Fruit fly (Drosophila melanogaster) whole organism, prepupa: ENCODE measurements around the gene Rpt6.

Experiments used
- Blimp-1 ChIP-seq: fragments of 200-800 bp; sonication (Bioruptor generic); optimal IDR thresholded peaks from 3 replicates; lab custom pipeline; 2017; ENCODE audit warnings: missing biosample characterization, missing genetic modification characterization, mild to moderate bottlenecking, moderate library complexity, missing genetic modification reagents
- CG10631 ChIP-seq: fragments of 200-800 bp; sonication (Bioruptor generic); optimal IDR thresholded peaks from 2 replicates; lab custom pipeline; 2016; ENCODE audit warnings: missing biosample characterization, missing genetic modification characterization
- CG10669 ChIP-seq: fragments of 200-800 bp; sonication (Bioruptor generic); optimal IDR thresholded peaks from 3 replicates; lab custom pipeline; 2018; ENCODE audit warnings: missing biosample characterization, mild to moderate bottlenecking, missing genetic modification characterization, moderate library complexity
- CG11294 ChIP-seq: fragments of 200-800 bp; sonication (Bioruptor generic); IDR thresholded peaks from 2 replicates; pipeline ENCODE4 v1.3.6; 2022; ENCODE audit warnings: missing biosample characterization, missing genetic modification characterization
- CG15336 ChIP-seq: fragments of 200-800 bp; sonication (Bioruptor generic); IDR thresholded peaks from 2 replicates; pipeline ENCODE4 v1.3.6; 2022; ENCODE audit warnings: missing biosample characterization, missing genetic modification characterization
- CG1621 ChIP-seq: fragments of 200-800 bp; sonication (Bioruptor generic); optimal IDR thresholded peaks from 3 replicates; lab custom pipeline; 2018; ENCODE audit warnings: missing biosample characterization, mild to moderate bottlenecking, missing genetic modification characterization
- CG16779 ChIP-seq: fragments of 200-800 bp; sonication (Bioruptor generic); optimal IDR thresholded peaks from 3 replicates; lab custom pipeline; 2017; ENCODE audit warnings: missing biosample characterization, mild to moderate bottlenecking, missing genetic modification characterization
- CG31627 ChIP-seq: fragments of 200-800 bp; sonication (Bioruptor generic); optimal IDR thresholded peaks from 3 replicates; lab custom pipeline; 2016; ENCODE audit warnings: missing biosample characterization, missing genetic modification characterization
- CG34406 ChIP-seq: fragments of 200-800 bp; sonication (Bioruptor generic); optimal IDR thresholded peaks from 3 replicates; lab custom pipeline; 2016; ENCODE audit warnings: missing biosample characterization, missing genetic modification characterization
- CG3919 ChIP-seq: fragments of 200-800 bp; sonication (Bioruptor generic); optimal IDR thresholded peaks from 3 replicates; lab custom pipeline; 2016; ENCODE audit warnings: missing biosample characterization, missing genetic modification characterization
- CG4318 ChIP-seq: fragments of 200-800 bp; sonication (Bioruptor generic); optimal IDR thresholded peaks from 3 replicates; lab custom pipeline; 2017; ENCODE audit warnings: missing biosample characterization, mild to moderate bottlenecking, missing genetic modification characterization
- CG6163 ChIP-seq: fragments of 200-800 bp; sonication (Bioruptor generic); IDR thresholded peaks from 3 replicates; pipeline ENCODE4 v1.3.6; 2022; ENCODE audit warnings: missing biosample characterization, missing genetic modification characterization
- CG6276 ChIP-seq: fragments of 200-800 bp; sonication (Bioruptor generic); optimal IDR thresholded peaks from 2 replicates; lab custom pipeline; 2017; ENCODE audit warnings: missing biosample characterization, mild to moderate bottlenecking, missing genetic modification characterization
- CG6792 ChIP-seq: fragments of 200-800 bp; sonication (Bioruptor generic); optimal IDR thresholded peaks from 3 replicates; lab custom pipeline; 2016; ENCODE audit warnings: missing biosample characterization, missing genetic modification characterization
- CG6808 ChIP-seq: fragments of 200-800 bp; sonication (Bioruptor generic); optimal IDR thresholded peaks from 3 replicates; lab custom pipeline; 2017; ENCODE audit warnings: missing biosample characterization, missing genetic modification characterization, mild to moderate bottlenecking, moderate library complexity, missing genetic modification reagents
- CG6854 ChIP-seq: fragments of 200-800 bp; sonication (Bioruptor generic); optimal IDR thresholded peaks from 2 replicates; lab custom pipeline; 2017; ENCODE audit warnings: missing biosample characterization, mild to moderate bottlenecking, missing genetic modification characterization
- CG7368 ChIP-seq: fragments of 200-800 bp; sonication (Bioruptor generic); optimal IDR thresholded peaks from 3 replicates; lab custom pipeline; 2016; ENCODE audit warnings: missing biosample characterization, missing genetic modification characterization
- CG8119 ChIP-seq: fragments of 200-800 bp; sonication (Bioruptor generic); IDR thresholded peaks from 3 replicates; pipeline ENCODE4 v1.3.6; 2022; ENCODE audit warnings: missing biosample characterization, missing genetic modification characterization
- CG8632 ChIP-seq: fragments of 200-800 bp; sonication (Bioruptor generic); optimal IDR thresholded peaks from 3 replicates; lab custom pipeline; 2016; ENCODE audit warnings: missing biosample characterization, missing genetic modification characterization
- CG9139 ChIP-seq: fragments of 200-800 bp; sonication (Bioruptor generic); optimal IDR thresholded peaks from 3 replicates; lab custom pipeline; 2017; ENCODE audit warnings: missing biosample characterization, mild to moderate bottlenecking, missing genetic modification characterization
- Eip78C ChIP-seq: fragments of 200-800 bp; sonication (Bioruptor generic); peaks from one replicate; lab custom pipeline; 2016; ENCODE audit warnings: missing biosample characterization, missing genetic modification characterization
- Ets96B ChIP-seq: fragments of 200-800 bp; optimal IDR thresholded peaks from 2 replicates; lab custom pipeline; 2019; ENCODE audit warnings: missing biosample characterization, mild to moderate bottlenecking, missing genetic modification characterization, moderate library complexity
- Gug ChIP-seq: fragments of 200-800 bp; sonication (Bioruptor generic); IDR thresholded peaks from 2 replicates; pipeline ENCODE4 v1.3.6; 2022; ENCODE audit warnings: missing biosample characterization, missing genetic modification characterization
- Hr38 ChIP-seq: sonication (Bioruptor generic); optimal IDR thresholded peaks from 2 replicates; lab custom pipeline; 2016; ENCODE audit warnings: missing biosample characterization, missing genetic modification characterization
- Hr39 ChIP-seq: fragments of 200-800 bp; sonication (Bioruptor generic); optimal IDR thresholded peaks from 2 replicates; lab custom pipeline; 2016; ENCODE audit warnings: missing biosample characterization, missing genetic modification characterization
- Met ChIP-seq: fragments of 200-800 bp; sonication (Bioruptor generic); optimal IDR thresholded peaks from 3 replicates; lab custom pipeline; 2016; ENCODE audit warnings: missing biosample characterization, missing genetic modification characterization
- OdsH ChIP-seq: fragments of 200-800 bp; sonication (Bioruptor generic); optimal IDR thresholded peaks from 3 replicates; lab custom pipeline; 2016; ENCODE audit warnings: missing biosample characterization, missing genetic modification characterization
- Smox ChIP-seq: fragments of 200-800 bp; sonication (Bioruptor generic); optimal IDR thresholded peaks from 3 replicates; lab custom pipeline; 2016; ENCODE audit warnings: missing biosample characterization, missing genetic modification characterization
- Sox14 ChIP-seq: fragments of 200-800 bp; sonication (Bioruptor generic); optimal IDR thresholded peaks from 3 replicates; lab custom pipeline; 2016; ENCODE audit warnings: missing biosample characterization, missing genetic modification characterization
- Sox15 ChIP-seq: fragments of 200-800 bp; sonication (Bioruptor generic); optimal IDR thresholded peaks from 3 replicates; lab custom pipeline; 2016; ENCODE audit warnings: missing biosample characterization, missing genetic modification characterization
- acj6 ChIP-seq: fragments of 200-800 bp; sonication (Bioruptor generic); optimal IDR thresholded peaks from 3 replicates; lab custom pipeline; 2016; ENCODE audit warnings: missing biosample characterization, missing genetic modification characterization
- cyc ChIP-seq: fragments of 200-800 bp; sonication (Bioruptor generic); optimal IDR thresholded peaks from 3 replicates; lab custom pipeline; 2016; ENCODE audit warnings: missing biosample characterization, missing genetic modification characterization
- dsx ChIP-seq: fragments of 200-800 bp; optimal IDR thresholded peaks from 3 replicates; lab custom pipeline; 2019; ENCODE audit warnings: missing biosample characterization, mild to moderate bottlenecking, missing genetic modification characterization, moderate library complexity; ENCODE audit not compliant: poor library complexity, severe bottlenecking
- esn ChIP-seq: fragments of 200-800 bp; sonication (Bioruptor generic); optimal IDR thresholded peaks from 2 replicates; lab custom pipeline; 2016; ENCODE audit warnings: missing biosample characterization, mild to moderate bottlenecking, missing genetic modification characterization, moderate library complexity
- fkh ChIP-seq: fragments of 200-800 bp; sonication (Bioruptor generic); optimal IDR thresholded peaks from 3 replicates; lab custom pipeline; 2017; ENCODE audit warnings: missing biosample characterization, mild to moderate bottlenecking, missing genetic modification characterization, moderate library complexity
- lz ChIP-seq: fragments of 200-800 bp; sonication (Bioruptor generic); optimal IDR thresholded peaks from 3 replicates; lab custom pipeline; 2016; ENCODE audit warnings: missing biosample characterization, missing genetic modification characterization
- pdm3 ChIP-seq: fragments of 200-800 bp; sonication (Bioruptor generic); optimal IDR thresholded peaks from 3 replicates; lab custom pipeline; 2016; ENCODE audit warnings: missing biosample characterization, missing genetic modification characterization
- ss ChIP-seq, 2 experiments: fragments of 200-800 bp; sonication (Bioruptor generic); optimal IDR thresholded peaks; 2 replicates in 1 of 2; 3 replicates in 1 of 2; lab custom pipeline; 2017 to 2018; ENCODE audit warnings: mild to moderate bottlenecking in 2 of 2, missing biosample characterization in 2 of 2, missing genetic modification characterization in 2 of 2, moderate library complexity in 1 of 2
- svp ChIP-seq: fragments of 200-800 bp; sonication (Bioruptor generic); peaks from one replicate; lab custom pipeline; 2016; ENCODE audit warnings: missing biosample characterization, missing genetic modification characterization
- topi ChIP-seq: fragments of 200-800 bp; sonication (Bioruptor generic); optimal IDR thresholded peaks from 3 replicates; lab custom pipeline; 2016; ENCODE audit warnings: missing biosample characterization, missing genetic modification characterization
- vri ChIP-seq: fragments of 200-800 bp; sonication (Bioruptor generic); optimal IDR thresholded peaks from 3 replicates; lab custom pipeline; 2016; ENCODE audit warnings: missing biosample characterization, mild to moderate bottlenecking, missing genetic modification characterization

Gene Rpt6

DNA sequence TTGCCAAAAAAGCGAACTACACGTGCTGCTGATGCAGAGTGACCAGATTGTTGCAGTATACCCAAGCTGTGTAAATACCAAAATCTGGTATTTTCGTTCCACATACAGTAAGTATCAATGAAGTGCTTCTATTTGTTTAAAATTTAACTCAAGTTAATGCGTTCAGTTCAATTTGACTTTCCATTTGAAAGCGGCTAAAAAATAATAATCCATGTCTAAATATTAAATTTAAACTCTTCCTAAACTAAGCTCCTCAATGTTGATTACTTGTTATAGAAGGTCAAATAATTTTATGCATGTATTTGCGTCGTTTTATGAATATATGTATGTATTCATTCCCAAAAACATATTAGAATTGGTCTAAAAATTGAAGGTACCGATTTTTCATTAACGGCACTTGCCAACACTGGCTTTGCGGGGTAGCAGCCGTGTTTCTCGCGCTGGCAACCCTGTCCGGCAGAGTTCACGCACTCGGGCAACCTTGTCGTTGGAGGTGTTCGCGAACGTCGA, 34.0 kb downstream of the Rpt6 start, which contains the start of the genes peng and sol (continued):
- no peak for TF ChIP-seq fkh (GFP tag; lab: Kevin White, UChicago)
- peak; percentile 28 for TF ChIP-seq CG1621 (tag; lab: Kevin White, UChicago)
- no peak for TF ChIP-seq Blimp-1 (GFP tag; lab: Kevin White, UChicago)
- peak; percentile 86 for TF ChIP-seq pdm3 (GFP tag; lab: Kevin White, UChicago)
- TF ChIP-seq CG34406, result peak; percentile 63
- TF ChIP-seq cyc (GFP tag; lab: Kevin White, UChicago), result peak; percentile 75
- TF ChIP-seq CG31627 (GFP tag; lab: Kevin White, UChicago), result peak; percentile 83
- peak; percentile 74 for TF ChIP-seq CG15336 (GFP tag; lab: Robert Waterston, UW)
- TF ChIP-seq CG11294, result peak; percentile 23; the same call in 1 of the 2 replicates
- peak; percentile 72 for TF ChIP-seq CG3919 (GFP tag; lab: Kevin White, UChicago)
- peak; percentile 53; the same call in 1 of the 2 replicates for TF ChIP-seq Gug (GFP tag; lab: Robert Waterston, UW)
- peak; percentile 67 for TF ChIP-seq dsx (GFP tag; lab: Kevin White, UChicago)
- no peak for TF ChIP-seq CG6163 (GFP tag; lab: Robert Waterston, UW)

DNA sequence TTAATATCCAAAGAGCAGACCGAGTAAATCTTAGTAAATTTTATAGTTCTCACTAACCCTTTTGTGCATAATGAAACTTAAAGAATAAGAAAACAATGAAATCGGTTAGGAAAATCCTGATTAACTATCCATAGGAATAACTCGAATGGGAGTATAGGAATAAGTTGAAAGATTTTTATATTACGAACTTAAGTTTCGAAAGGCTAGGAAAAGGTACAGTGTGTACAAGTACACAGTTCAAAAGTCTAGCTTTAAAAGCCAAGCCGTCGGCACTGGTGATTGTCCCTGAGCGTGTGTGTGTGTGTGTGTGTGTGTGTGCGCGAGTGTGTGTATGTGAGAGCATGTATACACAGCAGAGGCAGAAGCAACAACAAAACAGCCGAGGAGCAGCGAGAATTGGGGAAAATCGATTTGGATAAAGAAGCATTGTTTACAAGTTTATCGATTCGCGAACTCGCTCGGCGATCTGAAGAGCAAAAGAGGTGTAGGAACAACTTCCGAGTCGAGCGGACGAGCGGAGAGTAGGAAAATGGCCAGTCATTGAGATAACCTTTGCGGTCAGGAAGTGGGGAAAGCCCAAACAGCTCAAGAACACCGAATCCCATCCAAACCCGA, 35.5 kb downstream of the Rpt6 start:
- TF ChIP-seq lz (GFP tag; lab: Kevin White, UChicago), result peak; percentile 19
- peak; percentile 43 for TF ChIP-seq svp (GFP tag; lab: Kevin White, UChicago)
- no peak for TF ChIP-seq ss (GFP tag; optimal IDR thresholded peaks at IDR 0.05; lab: Kevin White, UChicago)
- no peak for TF ChIP-seq CG6163 (GFP tag; lab: Robert Waterston, UW)
- peak; percentile 58 for TF ChIP-seq Eip78C
- no peak for TF ChIP-seq CG1621 (tag; lab: Kevin White, UChicago)
- no peak for TF ChIP-seq CG7368
- no peak for TF ChIP-seq CG9139 (GFP tag; lab: Kevin White, UChicago)
- no peak for TF ChIP-seq fkh (GFP tag; lab: Kevin White, UChicago)
- no peak for TF ChIP-seq Hr39 (GFP tag; lab: Kevin White, UChicago)

DNA sequence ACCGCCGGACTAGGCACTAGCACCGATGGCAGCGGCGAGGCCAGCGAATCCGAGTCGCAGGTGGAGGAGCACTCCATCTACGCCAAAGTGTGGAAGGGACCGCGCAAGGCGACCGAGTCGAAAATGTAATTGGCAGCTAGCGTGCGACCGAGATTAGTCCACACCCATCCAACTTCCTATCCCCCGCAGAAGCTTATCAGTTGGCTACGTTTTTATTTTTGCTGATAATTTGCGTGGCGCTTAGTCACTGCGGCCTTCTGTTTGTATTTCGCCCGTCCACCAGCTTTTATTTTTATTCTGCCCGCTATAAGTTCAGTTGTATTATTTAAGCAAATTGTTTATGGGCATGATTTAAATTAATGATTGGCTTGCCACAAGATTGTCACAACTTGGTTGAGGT, 37.7 kb downstream of the Rpt6 start:
- TF ChIP-seq vri (GFP tag; lab: Kevin White, UChicago) (peak; percentile 31), CG6163 (GFP tag; lab: Robert Waterston, UW) (no peak)

DNA sequence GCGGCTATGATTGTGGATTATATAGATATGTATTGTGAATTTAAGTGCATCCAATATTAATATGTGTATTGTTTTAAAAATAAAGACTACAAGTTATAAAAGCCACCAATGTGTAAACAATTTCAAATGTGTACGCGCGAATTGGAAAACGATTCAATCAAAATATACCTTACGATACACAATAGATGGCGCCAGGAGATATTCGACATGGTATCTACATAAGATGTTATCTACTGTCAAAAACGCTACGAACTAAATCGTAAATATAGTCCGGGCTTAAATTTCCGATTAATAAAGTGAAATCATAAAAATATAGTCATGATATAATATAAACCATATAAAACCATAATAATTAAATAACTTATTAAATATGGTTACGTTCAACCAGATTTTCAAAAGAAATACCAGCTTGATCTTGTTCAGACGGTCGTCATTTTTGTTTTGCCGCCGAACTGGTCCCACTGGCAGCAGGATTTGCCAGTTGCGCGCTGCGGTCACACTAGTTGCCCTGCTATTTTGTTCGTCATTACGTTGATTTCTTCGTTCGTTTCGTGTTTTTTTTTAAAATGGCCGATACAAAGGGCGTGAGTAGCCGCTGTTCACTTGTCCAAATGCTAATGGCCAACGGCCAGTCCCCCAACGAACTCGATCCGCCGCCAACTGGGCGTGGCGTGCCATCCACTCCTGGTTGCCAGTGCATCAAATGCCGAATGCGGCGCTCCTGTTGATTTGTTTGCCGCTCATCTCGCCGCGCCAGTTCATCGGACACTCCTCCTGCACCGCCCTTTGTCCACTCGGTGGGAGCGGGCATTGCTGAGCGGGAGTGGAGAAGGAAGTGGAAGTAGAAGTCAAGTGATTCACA, 42.2 kb downstream of the Rpt6 start, which contains the start of gene Septin1:
Gene Septin1 (plus strand): TSS at position 477 of the 862 bp plus-strand sequence.
- TF ChIP-seq CG10669 (GFP tag; lab: Kevin White, UChicago) (no peak), CG6808 (GFP tag; lab: Kevin White, UChicago) (peak; percentile 4), topi (GFP tag; lab: Kevin White, UChicago) (no peak), Smox (GFP tag; lab: Kevin White, UChicago) (no peak), Ets96B (no peak), CG8632 (no peak), acj6 (no peak), CG9139 (GFP tag; lab: Kevin White, UChicago) (no peak), CG6792 (GFP tag; lab: Kevin White, UChicago) (no peak), CG8119 (GFP tag; lab: Robert Waterston, UW) (no peak), CG6276 (GFP tag; lab: Kevin White, UChicago) (no peak), cyc (GFP tag; lab: Kevin White, UChicago) (no peak), CG15336 (GFP tag; lab: Robert Waterston, UW) (0 out of 2 replicates have a peak, but pooled peaks have one; percentile 16), lz (GFP tag; lab: Kevin White, UChicago) (no peak), OdsH (GFP tag; lab: Kevin White, UChicago) (no peak), CG16779 (no peak), Sox15 (GFP tag; lab: Kevin White, UChicago) (no peak), esn (GFP tag; lab: Kevin White, UChicago) (no peak), Hr38 (GFP tag; lab: Kevin White, UChicago) (no peak), CG34406 (no peak), Met (no peak), Sox14 (GFP tag; lab: Kevin White, UChicago) (peak; percentile 87), CG7368 (no peak), CG6854 (GFP tag; lab: Kevin White, UChicago) (peak; percentile 49), CG4318 (GFP tag; lab: Kevin White, UChicago) (no peak), CG10631 (no peak), Hr39 (GFP tag; lab: Kevin White, UChicago) (no peak), pdm3 (GFP tag; lab: Kevin White, UChicago) (no peak)
